Fruit fly (Drosophila melanogaster) whole organism, adult: ENCODE measurements around the gene pyd.

Source experiments
- CG11617 ChIP-seq: fragments of 200-800 bp; sonication (Bioruptor generic); optimal IDR thresholded peaks from 2 replicates; lab custom pipeline; 2017; ENCODE audit warnings: mild to moderate bottlenecking, missing biosample characterization, missing genetic modification reagents, missing genetic modification characterization
- CG12768 ChIP-seq: fragments of 200-800 bp; sonication (Bioruptor generic); optimal IDR thresholded peaks from 2 replicates; lab custom pipeline; 2017; ENCODE audit warnings: missing biosample characterization, missing genetic modification characterization, mild to moderate bottlenecking, moderate library complexity, missing genetic modification reagents
- CG14711 ChIP-seq: fragments of 200-800 bp; sonication (Bioruptor generic); optimal IDR thresholded peaks from 2 replicates; lab custom pipeline; 2018; ENCODE audit warnings: missing biosample characterization, mild to moderate bottlenecking, missing genetic modification characterization, moderate library complexity
- CG1620 ChIP-seq: fragments of 200-800 bp; sonication (Bioruptor generic); optimal IDR thresholded peaks from 2 replicates; lab custom pipeline; 2016; ENCODE audit warnings: missing biosample characterization, missing genetic modification characterization
- CG33017 ChIP-seq: fragments of 200-800 bp; sonication (Bioruptor generic); optimal IDR thresholded peaks from 2 replicates; lab custom pipeline; 2018; ENCODE audit warnings: missing biosample characterization, mild to moderate bottlenecking, missing genetic modification characterization, moderate library complexity
- CG5204 ChIP-seq: fragments of 200-800 bp; sonication (Bioruptor generic); optimal IDR thresholded peaks from 2 replicates; lab custom pipeline; 2016; ENCODE audit warnings: missing biosample characterization, missing genetic modification characterization
- CG7045 ChIP-seq: fragments of 200-800 bp; sonication (Bioruptor generic); optimal IDR thresholded peaks from 2 replicates; lab custom pipeline; 2017; ENCODE audit warnings: missing biosample characterization, mild to moderate bottlenecking, missing genetic modification characterization
- CG7101 ChIP-seq: fragments of 200-800 bp; sonication (Bioruptor generic); optimal IDR thresholded peaks from 2 replicates; lab custom pipeline; 2018; ENCODE audit warnings: missing biosample characterization, mild to moderate bottlenecking, missing genetic modification characterization, moderate library complexity
- Clk ChIP-seq: fragments of 200-800 bp; sonication (Bioruptor generic); optimal IDR thresholded peaks from 2 replicates; lab custom pipeline; 2017; ENCODE audit warnings: missing biosample characterization, missing genetic modification characterization
- Crg-1 ChIP-seq: fragments of 200-800 bp; sonication (Bioruptor generic); optimal IDR thresholded peaks from 2 replicates; lab custom pipeline; 2016; ENCODE audit warnings: missing biosample characterization, missing genetic modification characterization
- Hr96 ChIP-seq: fragments of 200-800 bp; sonication (Bioruptor generic); optimal IDR thresholded peaks from 2 replicates; lab custom pipeline; 2016; ENCODE audit warnings: missing biosample characterization, missing genetic modification characterization
- Mnt ChIP-seq: fragments of 200-800 bp; sonication (Bioruptor generic); optimal IDR thresholded peaks from 2 replicates; lab custom pipeline; 2016; ENCODE audit warnings: missing biosample characterization, mild to moderate bottlenecking, missing genetic modification characterization
- bab1 ChIP-seq: fragments of 200-800 bp; sonication (Bioruptor generic); optimal IDR thresholded peaks from 3 replicates; lab custom pipeline; 2019; ENCODE audit warnings: missing biosample characterization, mild to moderate bottlenecking, missing genetic modification characterization, moderate library complexity
- cic ChIP-seq: fragments of 200-800 bp; sonication (Bioruptor generic); optimal IDR thresholded peaks from 2 replicates; lab custom pipeline; 2017; ENCODE audit warnings: missing biosample characterization, mild to moderate bottlenecking, missing genetic modification characterization, moderate library complexity
- cnc ChIP-seq, 2 experiments: fragments of >200 bp; optimal IDR thresholded peaks; 2 replicates each; lab custom pipeline; 2017
- kay ChIP-seq: fragments of 200-800 bp; sonication (Bioruptor generic); peaks from one replicate; lab custom pipeline; 2016; ENCODE audit warnings: missing biosample characterization, missing genetic modification characterization, borderline replicate concordance
- ovo ChIP-seq: fragments of 200-800 bp; sonication (Bioruptor generic); optimal IDR thresholded peaks from 2 replicates; lab custom pipeline; 2016; ENCODE audit warnings: missing biosample characterization, missing genetic modification characterization
- pad ChIP-seq: fragments of 200-800 bp; sonication (Bioruptor generic); optimal IDR thresholded peaks from 3 replicates; lab custom pipeline; 2017; ENCODE audit warnings: missing biosample characterization, missing genetic modification characterization, mild to moderate bottlenecking, moderate library complexity, missing genetic modification reagents
- tj ChIP-seq: fragments of 200-800 bp; sonication (Bioruptor generic); optimal IDR thresholded peaks from 3 replicates; lab custom pipeline; 2017; ENCODE audit warnings: missing biosample characterization, mild to moderate bottlenecking, missing genetic modification characterization, moderate library complexity
- toe ChIP-seq: fragments of 200-800 bp; sonication (Bioruptor generic); optimal IDR thresholded peaks from 2 replicates; lab custom pipeline; 2016; ENCODE audit warnings: missing biosample characterization, missing genetic modification characterization

pyd gene

DNA sequence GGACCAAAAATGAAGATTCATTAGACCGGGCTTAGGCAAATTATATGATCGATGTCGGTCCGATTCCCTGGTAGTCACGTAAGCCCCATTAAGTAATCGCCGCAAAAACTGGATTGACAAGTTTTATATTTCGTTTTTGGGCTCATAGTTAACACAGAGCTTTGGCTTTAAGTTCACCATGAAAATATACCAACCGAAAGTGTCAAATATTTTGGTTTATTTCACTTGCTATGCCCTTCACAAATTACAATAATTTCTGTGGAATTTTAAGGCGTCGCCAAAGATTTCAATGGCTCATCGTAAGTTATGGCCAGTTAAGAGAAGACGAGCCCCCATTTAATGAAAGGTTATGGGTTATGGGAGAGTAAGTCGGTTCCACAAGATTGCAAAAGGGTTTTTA lies 40.0 kb downstream of the pyd start:
- TF ChIP-seq cnc (optimal IDR thresholded peaks at IDR 0.05; lab: Kevin White, UChicago) (no peak), Hr96 (GFP tag; lab: Kevin White, UChicago) (no peak)

- TF ChIP-seq CG1620 (GFP tag; lab: Kevin White, UChicago) (no peak), CG7101 (tag; lab: Kevin White, UChicago) (peak; percentile 16), cic (GFP tag; lab: Kevin White, UChicago) (no peak), CG14711 (tag; lab: Kevin White, UChicago) (no peak), Mnt (GFP tag; lab: Kevin White, UChicago) (no peak), ovo (GFP tag; lab: Kevin White, UChicago) (peak; percentile 16)
Measured at dm6 chr3R:8890441-8890840, 41.3 kb downstream of the pyd start.

DNA sequence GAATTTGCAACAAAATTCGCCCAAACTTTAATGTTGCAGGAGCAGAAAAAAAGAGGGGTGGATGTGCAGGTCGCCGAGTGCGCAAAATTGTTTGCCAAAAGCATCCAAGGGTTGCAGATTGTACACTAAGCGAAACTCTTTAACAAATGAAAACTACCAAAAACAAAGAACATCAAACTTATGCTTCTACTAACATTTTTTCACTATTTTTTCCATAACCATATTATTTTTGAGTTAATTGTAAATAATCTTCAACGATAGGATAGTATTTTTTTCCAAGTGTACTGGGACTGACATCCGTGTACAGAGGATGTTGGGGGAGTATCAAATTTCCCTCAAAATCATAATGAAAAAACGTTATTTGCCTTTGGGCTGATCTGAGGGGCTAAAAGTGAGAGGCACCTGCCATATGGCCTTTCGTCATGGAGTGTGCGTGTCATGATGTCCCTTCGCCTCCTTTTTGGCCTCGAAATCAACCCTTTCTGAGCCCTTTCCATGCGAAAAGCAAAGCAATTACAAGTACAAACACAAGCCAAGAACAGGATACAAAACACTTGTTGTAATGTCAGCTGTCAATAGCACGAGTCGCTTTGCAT lies 44.8 kb downstream of the pyd start:
- TF ChIP-seq kay (GFP tag; lab: Kevin White, UChicago) (peak; percentile 68), ovo (GFP tag; lab: Kevin White, UChicago) (no peak)

DNA sequence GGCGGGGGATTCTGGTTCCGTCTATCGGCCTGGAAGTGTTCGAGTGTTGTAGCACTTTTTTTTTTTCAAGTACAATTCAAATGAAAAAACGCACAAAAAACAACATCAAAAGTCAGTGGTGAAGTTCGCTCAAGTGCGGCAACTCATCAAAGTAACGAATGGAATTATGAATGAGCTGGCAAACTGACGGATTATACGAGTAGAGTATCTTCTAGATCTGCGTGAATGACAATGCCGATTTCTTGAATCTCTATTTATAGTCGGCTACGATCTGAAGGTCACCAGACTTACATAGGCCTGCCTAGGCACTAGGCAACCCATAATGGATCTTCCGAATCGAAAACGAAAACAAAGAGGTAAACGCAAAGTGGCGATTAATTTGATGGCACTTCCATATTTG lies 46.1 kb downstream of the pyd start:
- TF ChIP-seq toe (GFP tag; lab: Kevin White, UChicago) (no peak), CG12768 (GFP tag; lab: Kevin White, UChicago) (no peak), ovo (GFP tag; lab: Kevin White, UChicago) (no peak), CG5204 (GFP tag; lab: Kevin White, UChicago) (no peak)

dm6 chr3R:8884788-8885351 lies 46.8 kb downstream of the pyd start:
- TF ChIP-seq Hr96 (GFP tag; lab: Kevin White, UChicago) (no peak), kay (GFP tag; lab: Kevin White, UChicago) (peak; percentile 43)

- TF ChIP-seq Crg-1 (GFP tag; lab: Kevin White, UChicago) (no peak), CG11617 (no peak), ovo (GFP tag; lab: Kevin White, UChicago) (no peak), pad (GFP tag; lab: Kevin White, UChicago) (no peak), Hr96 (GFP tag; lab: Kevin White, UChicago) (no peak), cic (GFP tag; lab: Kevin White, UChicago) (no peak), toe (GFP tag; lab: Kevin White, UChicago) (no peak), CG5204 (GFP tag; lab: Kevin White, UChicago) (no peak), Mnt (GFP tag; lab: Kevin White, UChicago) (no peak), tj (GFP tag; lab: Kevin White, UChicago) (no peak), CG14711 (tag; lab: Kevin White, UChicago) (no peak), bab1 (GFP tag; lab: Kevin White, UChicago) (no peak), cnc (optimal IDR thresholded peaks at IDR 0.05; lab: Kevin White, UChicago) (no peak), kay (GFP tag; lab: Kevin White, UChicago) (no peak), CG1620 (GFP tag; lab: Kevin White, UChicago) (no peak), CG7045 (GFP tag; lab: Kevin White, UChicago) (no peak), Clk (GFP tag; lab: Kevin White, UChicago) (no peak), CG12768 (GFP tag; lab: Kevin White, UChicago) (no peak), CG33017 (tag; lab: Kevin White, UChicago) (no peak), CG7101 (tag; lab: Kevin White, UChicago) (no peak)
Measured at dm6 chr3R:8879012-8879599, 52.6 kb downstream of the pyd start.

dm6 chr3R:8878238-8878637 lies 53.5 kb downstream of the pyd start:
- no peak for TF ChIP-seq CG33017 (tag; lab: Kevin White, UChicago)
- no peak for TF ChIP-seq Mnt (GFP tag; lab: Kevin White, UChicago)
- TF ChIP-seq cnc (optimal IDR thresholded peaks at IDR 0.05; lab: Kevin White, UChicago) = no peak
- no peak for TF ChIP-seq Crg-1 (GFP tag; lab: Kevin White, UChicago)
- no peak for TF ChIP-seq CG1620 (GFP tag; lab: Kevin White, UChicago)

DNA sequence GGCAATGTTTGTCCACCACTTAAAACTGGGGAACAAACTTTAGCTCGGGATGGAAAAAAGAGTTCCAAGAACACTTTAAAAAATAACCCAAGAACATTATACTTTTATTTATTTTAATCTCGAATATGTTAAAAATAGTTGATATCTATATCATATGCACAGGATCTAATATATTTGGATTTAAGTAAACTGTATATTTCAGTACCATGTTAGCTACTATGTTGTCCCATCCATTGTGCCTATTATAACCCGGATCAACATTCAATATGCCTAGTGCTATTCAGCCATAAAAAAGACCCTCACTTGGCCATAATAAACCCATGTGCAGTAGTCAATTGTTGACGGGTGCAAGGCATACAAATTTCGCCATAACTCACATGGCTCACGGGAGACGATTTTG lies 55.9 kb downstream of the pyd start:
- TF ChIP-seq tj (GFP tag; lab: Kevin White, UChicago) = no peak
- no peak for TF ChIP-seq CG12768 (GFP tag; lab: Kevin White, UChicago)
- TF ChIP-seq Hr96 (GFP tag; lab: Kevin White, UChicago) = no peak
- no peak for TF ChIP-seq toe (GFP tag; lab: Kevin White, UChicago)
- TF ChIP-seq CG33017 (tag; lab: Kevin White, UChicago) = no peak
- TF ChIP-seq kay (GFP tag; lab: Kevin White, UChicago) = no peak
- TF ChIP-seq Crg-1 (GFP tag; lab: Kevin White, UChicago) = no peak
- TF ChIP-seq cic (GFP tag; lab: Kevin White, UChicago) = no peak
- no peak for TF ChIP-seq pad (GFP tag; lab: Kevin White, UChicago)
- TF ChIP-seq CG1620 (GFP tag; lab: Kevin White, UChicago) = no peak
- TF ChIP-seq CG11617 = no peak
- TF ChIP-seq CG7101 (tag; lab: Kevin White, UChicago) = no peak
- no peak for TF ChIP-seq CG5204 (GFP tag; lab: Kevin White, UChicago)
- TF ChIP-seq ovo (GFP tag; lab: Kevin White, UChicago) = no peak
